Fruit fly (Drosophila melanogaster) whole organism, embryonic: ENCODE data around the gene CG5853.

Source experiments
- Bgb ChIP-seq: fragments of 200-800 bp; sonication (Bioruptor generic); IDR thresholded peaks from 2 replicates; pipeline ENCODE4 v1.3.6; 2022; ENCODE audit warnings: missing biosample characterization, missing genetic modification characterization; ENCODE audit not compliant: partially characterized antibody
- BtbVII ChIP-seq: fragments of 200-800 bp; sonication (Bioruptor generic); optimal IDR thresholded peaks from 3 replicates; lab custom pipeline; 2017; ENCODE audit warnings: missing biosample characterization, mild to moderate bottlenecking, missing genetic modification characterization
- CG10209 ChIP-seq: fragments of 200-800 bp; sonication (Bioruptor generic); optimal IDR thresholded peaks from 3 replicates; lab custom pipeline; 2017; ENCODE audit warnings: missing biosample characterization, mild to moderate bottlenecking, missing genetic modification characterization, missing genetic modification reagents
- CG10462 ChIP-seq: fragments of 200-800 bp; sonication (Bioruptor generic); optimal IDR thresholded peaks from 2 replicates; lab custom pipeline; 2016; ENCODE audit warnings: missing biosample characterization, missing genetic modification characterization
- CG10979 ChIP-seq: fragments of 200-800 bp; sonication (Bioruptor generic); optimal IDR thresholded peaks from 2 replicates; lab custom pipeline; 2018; ENCODE audit warnings: missing biosample characterization, mild to moderate bottlenecking, missing genetic modification characterization, moderate library complexity
- CG11456 ChIP-seq: fragments of 200-800 bp; sonication (Bioruptor generic); IDR thresholded peaks from 3 replicates; pipeline ENCODE4 v1.3.6; 2022; ENCODE audit warnings: missing biosample characterization, missing genetic modification characterization
- CG12391 ChIP-seq: fragments of 200-800 bp; sonication (Bioruptor generic); optimal IDR thresholded peaks from 3 replicates; lab custom pipeline; 2018; ENCODE audit warnings: missing biosample characterization, mild to moderate bottlenecking, missing genetic modification characterization, moderate library complexity
- CG17361 ChIP-seq: fragments of 200-800 bp; sonication (Bioruptor generic); IDR thresholded peaks from 3 replicates; pipeline ENCODE4 v1.3.6; 2022; ENCODE audit warnings: missing biosample characterization, missing genetic modification characterization
- CG17829 ChIP-seq: fragments of 200-800 bp; optimal IDR thresholded peaks from 2 replicates; lab custom pipeline; 2019; ENCODE audit warnings: missing biosample characterization, mild to moderate bottlenecking, missing genetic modification characterization, moderate library complexity
- CG2712 ChIP-seq: fragments of 200-800 bp; optimal IDR thresholded peaks from 3 replicates; lab custom pipeline; 2019; ENCODE audit warnings: missing biosample characterization, mild to moderate bottlenecking, missing genetic modification characterization, moderate library complexity
- CG4360 ChIP-seq: fragments of 200-800 bp; sonication (Bioruptor generic); IDR thresholded peaks from 2 replicates; pipeline ENCODE4 v1.3.6; 2022; ENCODE audit warnings: missing biosample characterization, missing genetic modification characterization
- CG4404 ChIP-seq: fragments of 200-800 bp; sonication (Bioruptor generic); IDR thresholded peaks from 2 replicates; pipeline ENCODE4 v1.3.6; 2022; ENCODE audit warnings: missing biosample characterization, missing genetic modification characterization
- CG6654 ChIP-seq: fragments of 200-800 bp; sonication (Bioruptor generic); optimal IDR thresholded peaks from 2 replicates; lab custom pipeline; 2017; ENCODE audit warnings: missing biosample characterization, mild to moderate bottlenecking, missing genetic modification characterization
- CG6791 ChIP-seq: fragments of 200-800 bp; sonication (Bioruptor generic); IDR thresholded peaks from 3 replicates; pipeline ENCODE4 v1.3.6; 2022; ENCODE audit warnings: missing biosample characterization, missing genetic modification characterization; ENCODE audit not compliant: partially characterized antibody
- CG9932 ChIP-seq: fragments of 200-800 bp; sonication (Bioruptor generic); IDR thresholded peaks from 2 replicates; pipeline ENCODE4 v1.3.6; 2022; ENCODE audit warnings: missing biosample characterization, missing genetic modification characterization
- Deaf1 ChIP-seq: fragments of 200-800 bp; optimal IDR thresholded peaks from 3 replicates; lab custom pipeline; 2019; ENCODE audit warnings: missing biosample characterization, mild to moderate bottlenecking, missing genetic modification characterization, moderate library complexity
- Doc2 ChIP-seq: fragments of 200-800 bp; sonication (Bioruptor generic); IDR thresholded peaks from 2 replicates; pipeline ENCODE4 v1.3.6; 2022; ENCODE audit warnings: missing biosample characterization, missing genetic modification characterization
- Ets65A ChIP-seq: fragments of 200-800 bp; sonication (Bioruptor generic); peaks from one replicate; lab custom pipeline; 2016; ENCODE audit warnings: missing biosample characterization, missing genetic modification characterization
- Nf-YB ChIP-seq: fragments of 200-800 bp; sonication (Bioruptor generic); optimal IDR thresholded peaks from 3 replicates; lab custom pipeline; 2019; ENCODE audit warnings: missing biosample characterization, mild to moderate bottlenecking, missing genetic modification characterization, moderate library complexity
- Scr ChIP-seq: fragments of 200-800 bp; sonication (Bioruptor generic); IDR thresholded peaks from 2 replicates; pipeline ENCODE4 v1.3.6; 2022; ENCODE audit warnings: missing biosample characterization, missing genetic modification characterization; ENCODE audit not compliant: partially characterized antibody
- Ssrp ChIP-seq: fragments of 200-800 bp; sonication (Bioruptor generic); optimal IDR thresholded peaks from 2 replicates; lab custom pipeline; 2018; ENCODE audit warnings: missing biosample characterization, mild to moderate bottlenecking, missing genetic modification characterization, moderate library complexity
- Xrp1 ChIP-seq: fragments of 200-800 bp; sonication (Bioruptor generic); IDR thresholded peaks from 2 replicates; pipeline ENCODE4 v1.3.6; 2022; ENCODE audit warnings: missing biosample characterization, missing genetic modification characterization
- az2 ChIP-seq: fragments of 200-800 bp; sonication (Bioruptor generic); optimal IDR thresholded peaks from 3 replicates; lab custom pipeline; 2016; ENCODE audit warnings: missing biosample characterization, missing genetic modification characterization
- chif ChIP-seq, 2 experiments: fragments of 200-800 bp; sonication (Bioruptor generic); optimal IDR thresholded peaks; 3 replicates each; lab custom pipeline; 2016; ENCODE audit warnings: missing biosample characterization in 2 of 2, missing genetic modification characterization in 2 of 2
- gro ChIP-seq: fragments of 200-800 bp; sonication (Bioruptor generic); optimal IDR thresholded peaks from 2 replicates; lab custom pipeline; 2016; ENCODE audit warnings: missing biosample characterization, missing genetic modification characterization
- ham ChIP-seq: fragments of 200-800 bp; sonication (Bioruptor generic); IDR thresholded peaks from 2 replicates; pipeline ENCODE4 v1.3.6; 2022; ENCODE audit warnings: missing biosample characterization, missing genetic modification characterization
- her ChIP-seq: fragments of 200-800 bp; sonication (Bioruptor generic); optimal IDR thresholded peaks from 2 replicates; lab custom pipeline; 2016; ENCODE audit warnings: missing biosample characterization, missing genetic modification characterization
- hkb ChIP-seq, 2 experiments: fragments of 200-800 bp in 1 of 2; fragments of >200 bp in 1 of 2; sonication (Bioruptor generic) in 1 of 2; IDR thresholded peaks in 1 of 2; optimal IDR thresholded peaks in 1 of 2; 2 replicates each; pipeline versions ENCODE4 v1.3.6 to Lab custom; 2017 to 2022; ENCODE audit warnings: missing biosample characterization in 1 of 2, missing genetic modification characterization in 1 of 2
- kay ChIP-seq: fragments of 200-800 bp; sonication (Bioruptor generic); optimal IDR thresholded peaks from 2 replicates; lab custom pipeline; 2016; ENCODE audit warnings: missing biosample characterization, missing genetic modification characterization
- lab ChIP-seq: fragments of 200-800 bp; sonication (Bioruptor generic); optimal IDR thresholded peaks from 3 replicates; lab custom pipeline; 2017; ENCODE audit warnings: missing biosample characterization, missing genetic modification characterization, mild to moderate bottlenecking, moderate library complexity, missing genetic modification reagents
- lov ChIP-seq, 2 experiments: fragments of 200-800 bp in 1 of 2; fragments of >200 bp in 1 of 2; sonication (Bioruptor generic) in 1 of 2; IDR thresholded peaks in 1 of 2; optimal IDR thresholded peaks in 1 of 2; 2 replicates in 1 of 2; 3 replicates in 1 of 2; pipeline versions ENCODE4 v1.3.6 to Lab custom; 2017 to 2022; ENCODE audit warnings: missing biosample characterization in 1 of 2, missing genetic modification characterization in 1 of 2
- nerfin-1 ChIP-seq: fragments of 200-800 bp; sonication (Bioruptor generic); optimal IDR thresholded peaks from 3 replicates; lab custom pipeline; 2019; ENCODE audit warnings: missing biosample characterization, mild to moderate bottlenecking, missing genetic modification characterization, moderate library complexity
- oc ChIP-seq: fragments of 200-800 bp; sonication (Bioruptor generic); optimal IDR thresholded peaks from 2 replicates; lab custom pipeline; 2018; ENCODE audit warnings: missing biosample characterization, mild to moderate bottlenecking, missing genetic modification characterization, moderate library complexity
- p53 ChIP-seq: fragments of 200-800 bp; sonication (Bioruptor generic); optimal IDR thresholded peaks from 2 replicates; lab custom pipeline; 2016; ENCODE audit warnings: missing biosample characterization, missing genetic modification characterization
- phol ChIP-seq: fragments of 200-800 bp; sonication (Bioruptor generic); optimal IDR thresholded peaks from 3 replicates; lab custom pipeline; 2018; ENCODE audit warnings: missing biosample characterization, mild to moderate bottlenecking, missing genetic modification characterization, moderate library complexity
- row ChIP-seq: fragments of 200-800 bp; sonication (Bioruptor generic); IDR thresholded peaks from 3 replicates; pipeline ENCODE4 v1.3.6; 2022; ENCODE audit warnings: missing biosample characterization, missing genetic modification characterization
- sna ChIP-seq: fragments of 200-800 bp; sonication (Bioruptor generic); IDR thresholded peaks from 2 replicates; pipeline ENCODE4 v1.3.6; 2022; ENCODE audit warnings: missing biosample characterization, missing genetic modification characterization; ENCODE audit not compliant: partially characterized antibody
- ssp ChIP-seq: fragments of 200-800 bp; sonication (Bioruptor generic); IDR thresholded peaks from 2 replicates; pipeline ENCODE4 v1.3.6; 2022; ENCODE audit warnings: missing biosample characterization, missing genetic modification characterization
- stc ChIP-seq: fragments of 200-800 bp; sonication (Bioruptor generic); IDR thresholded peaks from 2 replicates; pipeline ENCODE4 v1.3.6; 2022; ENCODE audit warnings: missing biosample characterization, missing genetic modification characterization
- tap ChIP-seq: fragments of 200-800 bp; optimal IDR thresholded peaks from 3 replicates; lab custom pipeline; 2019; ENCODE audit warnings: missing biosample characterization, mild to moderate bottlenecking, missing genetic modification characterization, moderate library complexity
- tin ChIP-seq: fragments of 200-800 bp; sonication (Bioruptor generic); optimal IDR thresholded peaks from 3 replicates; lab custom pipeline; 2016; ENCODE audit warnings: missing biosample characterization, missing genetic modification characterization
- tx ChIP-seq: fragments of 200-800 bp; sonication (Bioruptor generic); optimal IDR thresholded peaks from 2 replicates; lab custom pipeline; 2016; ENCODE audit warnings: missing biosample characterization, missing genetic modification characterization
- unpg ChIP-seq: fragments of 200-800 bp; sonication (Bioruptor generic); optimal IDR thresholded peaks from 3 replicates; lab custom pipeline; 2018; ENCODE audit warnings: missing biosample characterization, mild to moderate bottlenecking, missing genetic modification characterization, moderate library complexity
- vvl ChIP-seq: fragments of 200-800 bp; sonication (Bioruptor generic); IDR thresholded peaks from 2 replicates; pipeline ENCODE4 v1.3.6; 2022; ENCODE audit warnings: missing biosample characterization, missing genetic modification characterization
- zen ChIP-seq: fragments of 200-800 bp; sonication (Bioruptor generic); optimal IDR thresholded peaks from 3 replicates; lab custom pipeline; 2018; ENCODE audit warnings: missing biosample characterization, mild to moderate bottlenecking, missing genetic modification characterization, moderate library complexity
- zfh1 ChIP-seq: fragments of 200-800 bp; sonication (Bioruptor generic); IDR thresholded peaks from 3 replicates; pipeline ENCODE4 v1.3.6; 2022; ENCODE audit warnings: missing biosample characterization, missing genetic modification characterization

The CG5853 gene

dm6 chr2L:9994382-9994781 is 46.9 kb upstream of the CG5853 start:
- TF ChIP-seq Deaf1, result no peak
- TF ChIP-seq stc (GFP tag; lab: Robert Waterston, UW), result no peak
- TF ChIP-seq Ets65A (GFP tag; lab: Kevin White, UChicago), result peak; percentile 46
- no peak for TF ChIP-seq p53
- peak; percentile 56; the same call in 1 of the 2 replicates for TF ChIP-seq CG4360 (GFP tag; lab: Robert Waterston, UW)
- no peak for TF ChIP-seq lov (optimal IDR thresholded peaks at IDR 0.05; lab: Kevin White, UChicago)
- TF ChIP-seq lov (GFP tag; IDR thresholded peaks at IDR 0.05; lab: Robert Waterston, UW), result no peak
- 0 out of 3 replicates have a peak, but pooled peaks have one; percentile 5 for TF ChIP-seq CG11456 (GFP tag; lab: Robert Waterston, UW)
- TF ChIP-seq CG10209 (GFP tag; lab: Kevin White, UChicago), result no peak
- no peak for TF ChIP-seq gro (GFP tag; lab: Kevin White, UChicago)
- TF ChIP-seq tx (GFP tag; lab: Kevin White, UChicago), result no peak
- TF ChIP-seq Scr (GFP tag; lab: Robert Waterston, UW), result no peak
- TF ChIP-seq sna, result 0 out of 2 replicates have a peak, but pooled peaks have one; percentile 13
- no peak for TF ChIP-seq ssp (GFP tag; lab: Robert Waterston, UW)
- TF ChIP-seq ham (GFP tag; lab: Robert Waterston, UW), result no peak
- TF ChIP-seq CG12391, result no peak
- no peak for TF ChIP-seq BtbVII (GFP tag; lab: Kevin White, UChicago)
- no peak for TF ChIP-seq CG10462 (GFP tag; lab: Kevin White, UChicago)
- TF ChIP-seq tap (tag; lab: Kevin White, UChicago), result no peak
- TF ChIP-seq, all 482 proteins: peak for 4

- TF ChIP-seq zen (peak; percentile 35), Ssrp (no peak), her (GFP tag; lab: Kevin White, UChicago) (no peak), chif (GFP tag; optimal IDR thresholded peaks at IDR 0.05; lab: Kevin White, UChicago) (peak in 1 of 2 experiments; percentile 15), nerfin-1 (tag; lab: Kevin White, UChicago) (no peak), row (GFP tag; lab: Robert Waterston, UW) (peak; percentile 44; the same call in 2 of the 3 replicates), Nf-YB (peak; percentile 27), lov (optimal IDR thresholded peaks at IDR 0.05; lab: Kevin White, UChicago) (no peak), lov (GFP tag; IDR thresholded peaks at IDR 0.05; lab: Robert Waterston, UW) (peak; percentile 67; the same call in 1 of the 3 replicates), az2 (GFP tag; lab: Kevin White, UChicago) (peak; percentile 2), CG6791 (GFP tag; lab: Robert Waterston, UW) (0 out of 3 replicates have a peak, but pooled peaks have one; percentile 12), kay (GFP tag; lab: Kevin White, UChicago) (no peak), CG10979 (tag; lab: Kevin White, UChicago) (peak; percentile 59), phol (tag; lab: Kevin White, UChicago) (peak; percentile 26), lab (GFP tag; lab: Kevin White, UChicago) (no peak), tin (GFP tag; lab: Kevin White, UChicago) (peak; percentile 16), CG17361 (0 out of 3 replicates have a peak, but pooled peaks have one; percentile 25), sna (no peak), zfh1 (GFP tag; lab: Robert Waterston, UW) (peak; percentile 65; the same call in 2 of the 3 replicates), Bgb (GFP tag; lab: Robert Waterston, UW) (no peak), CG6654 (GFP tag; lab: Kevin White, UChicago) (no peak), vvl (GFP tag; lab: Robert Waterston, UW) (no peak), Doc2 (no peak), oc (no peak), CG12391 (peak; percentile 44), unpg (peak; percentile 21), CG4404 (GFP tag; lab: Robert Waterston, UW) (peak; percentile 78), CG9932 (GFP tag; lab: Robert Waterston, UW) (no peak), hkb (optimal IDR thresholded peaks at IDR 0.05; lab: Kevin White, UChicago) (no peak), hkb (GFP tag; IDR thresholded peaks at IDR 0.05; lab: Robert Waterston, UW) (0 out of 2 replicates have a peak, but pooled peaks have one; percentile 22), CG17829 (tag; lab: Kevin White, UChicago) (peak; percentile 65), CG2712 (tag; lab: Kevin White, UChicago) (peak; percentile 66), Xrp1 (GFP tag; lab: Robert Waterston, UW) (peak; percentile 73)
Observed at dm6 chr2L:9989846-9990506, 42.5 kb upstream of the CG5853 start.
